Fruit fly (Drosophila melanogaster) whole organism, embryonic: ENCODE measurements around the gene hob.
A peak's percentile ranks its signal among the peaks of the same experiment; 100 is the strongest.

Source experiments
- Bgb ChIP-seq: fragments of 200-800 bp; sonication (Bioruptor generic); IDR thresholded peaks from 2 replicates; pipeline ENCODE4 v1.3.6; 2022; ENCODE audit warnings: missing biosample characterization, missing genetic modification characterization; ENCODE audit not compliant: partially characterized antibody
- Bteb2 ChIP-seq: fragments of 200-800 bp; sonication (Bioruptor generic); optimal IDR thresholded peaks from 2 replicates; lab custom pipeline; 2016; ENCODE audit warnings: missing biosample characterization, missing genetic modification characterization
- CG10565 ChIP-seq: fragments of 200-800 bp; sonication (Bioruptor generic); optimal IDR thresholded peaks from 3 replicates; lab custom pipeline; 2016; ENCODE audit warnings: missing biosample characterization, mild to moderate bottlenecking, missing genetic modification characterization
- CG10979 ChIP-seq: fragments of 200-800 bp; sonication (Bioruptor generic); optimal IDR thresholded peaks from 2 replicates; lab custom pipeline; 2018; ENCODE audit warnings: missing biosample characterization, mild to moderate bottlenecking, missing genetic modification characterization, moderate library complexity
- CG11695 ChIP-seq: fragments of 200-800 bp; sonication (Bioruptor generic); IDR thresholded peaks from 3 replicates; pipeline ENCODE4 v1.3.6; 2022; ENCODE audit warnings: missing biosample characterization, missing genetic modification characterization
- CG12071 ChIP-seq: fragments of 200-800 bp; sonication (Bioruptor generic); optimal IDR thresholded peaks from 3 replicates; lab custom pipeline; 2018; ENCODE audit warnings: missing biosample characterization, mild to moderate bottlenecking, missing genetic modification characterization
- CG13624 ChIP-seq: fragments of 200-800 bp; sonication (Bioruptor generic); optimal IDR thresholded peaks from 2 replicates; lab custom pipeline; 2016; ENCODE audit warnings: missing biosample characterization, missing genetic modification characterization
- CG14014 ChIP-seq: fragments of 200-800 bp; sonication (Bioruptor generic); IDR thresholded peaks from 2 replicates; pipeline ENCODE4 v1.3.6; 2022; ENCODE audit warnings: missing biosample characterization, missing genetic modification characterization
- CG14441 ChIP-seq: fragments of 200-800 bp; sonication (Bioruptor generic); IDR thresholded peaks from 2 replicates; pipeline ENCODE4 v1.3.6; 2022; ENCODE audit warnings: missing biosample characterization, missing genetic modification characterization
- CG15601 ChIP-seq: fragments of 200-800 bp; sonication (Bioruptor generic); optimal IDR thresholded peaks from 3 replicates; lab custom pipeline; 2019; ENCODE audit warnings: missing biosample characterization, mild to moderate bottlenecking, missing genetic modification characterization, moderate library complexity
- CG1832 ChIP-seq: fragments of 200-800 bp; sonication (Bioruptor generic); optimal IDR thresholded peaks from 2 replicates; lab custom pipeline; 2017; ENCODE audit warnings: missing biosample characterization, mild to moderate bottlenecking, missing genetic modification characterization, inconsistent platforms
- CG2678 ChIP-seq: fragments of 200-800 bp; sonication (Bioruptor generic); optimal IDR thresholded peaks from 3 replicates; lab custom pipeline; 2019; ENCODE audit warnings: missing biosample characterization, mild to moderate bottlenecking, missing genetic modification characterization, moderate library complexity
- CG30403 ChIP-seq: fragments of 200-800 bp; sonication (Bioruptor generic); optimal IDR thresholded peaks from 3 replicates; lab custom pipeline; 2016; ENCODE audit warnings: missing biosample characterization, missing genetic modification characterization
- CG31224 ChIP-seq: fragments of 200-800 bp; sonication (Bioruptor generic); IDR thresholded peaks from 2 replicates; pipeline ENCODE4 v1.3.6; 2022; ENCODE audit warnings: missing biosample characterization, missing genetic modification characterization
- CG31388 ChIP-seq: fragments of 200-800 bp; sonication (Bioruptor generic); optimal IDR thresholded peaks from 2 replicates; lab custom pipeline; 2016; ENCODE audit warnings: missing biosample characterization, missing genetic modification characterization
- CG5180 ChIP-seq: fragments of 200-800 bp; sonication (Bioruptor generic); optimal IDR thresholded peaks from 3 replicates; lab custom pipeline; 2017; ENCODE audit warnings: missing biosample characterization, missing genetic modification characterization, mild to moderate bottlenecking, moderate library complexity, missing genetic modification reagents
- CG6683 ChIP-seq: fragments of 200-800 bp; sonication (Bioruptor generic); optimal IDR thresholded peaks from 2 replicates; lab custom pipeline; 2017; ENCODE audit warnings: missing biosample characterization, mild to moderate bottlenecking, missing genetic modification characterization, missing genetic modification reagents
- CG7745 ChIP-seq: fragments of 200-800 bp; sonication (Bioruptor generic); optimal IDR thresholded peaks from 2 replicates; lab custom pipeline; 2018; ENCODE audit warnings: missing biosample characterization, mild to moderate bottlenecking, missing genetic modification characterization, moderate library complexity
- CG8089 ChIP-seq: fragments of 200-800 bp; sonication (Bioruptor generic); optimal IDR thresholded peaks from 3 replicates; lab custom pipeline; 2016; ENCODE audit warnings: missing biosample characterization, missing genetic modification characterization
- CG9797 ChIP-seq: fragments of 200-800 bp; sonication (Bioruptor generic); optimal IDR thresholded peaks from 3 replicates; lab custom pipeline; 2018; ENCODE audit warnings: missing biosample characterization, mild to moderate bottlenecking, missing genetic modification characterization
- CrebB ChIP-seq: fragments of 200-800 bp; sonication (Bioruptor generic); optimal IDR thresholded peaks from 3 replicates; lab custom pipeline; 2018; ENCODE audit warnings: missing biosample characterization, mild to moderate bottlenecking, missing genetic modification characterization
- Dip3 ChIP-seq: fragments of 200-800 bp; sonication (Bioruptor generic); optimal IDR thresholded peaks from 3 replicates; lab custom pipeline; 2016; ENCODE audit warnings: missing biosample characterization, missing genetic modification characterization
- Fer2 ChIP-seq: fragments of 200-800 bp; sonication (Bioruptor generic); optimal IDR thresholded peaks from 2 replicates; lab custom pipeline; 2018; ENCODE audit warnings: missing biosample characterization, mild to moderate bottlenecking, missing genetic modification characterization, moderate library complexity
- Fer3 ChIP-seq: fragments of 200-800 bp; sonication (Bioruptor generic); optimal IDR thresholded peaks from 2 replicates; lab custom pipeline; 2018; ENCODE audit warnings: missing biosample characterization, mild to moderate bottlenecking, missing genetic modification characterization, moderate library complexity
- Mad ChIP-seq: fragments of 200-800 bp; sonication (Bioruptor generic); optimal IDR thresholded peaks from 2 replicates; lab custom pipeline; 2016; ENCODE audit warnings: missing biosample characterization, missing genetic modification characterization
- Sox100B ChIP-seq: fragments of 200-800 bp; sonication (Bioruptor generic); optimal IDR thresholded peaks from 3 replicates; lab custom pipeline; 2018; ENCODE audit warnings: missing biosample characterization, mild to moderate bottlenecking, missing genetic modification characterization
- Usf ChIP-seq: fragments of 200-800 bp; sonication (Bioruptor generic); optimal IDR thresholded peaks from 2 replicates; lab custom pipeline; 2017; ENCODE audit warnings: missing genotype, missing biosample characterization, missing genetic modification characterization
- dmrt99B ChIP-seq: fragments of 200-800 bp; sonication (Bioruptor generic); optimal IDR thresholded peaks from 2 replicates; lab custom pipeline; 2018; ENCODE audit warnings: missing biosample characterization, mild to moderate bottlenecking, missing genetic modification characterization, moderate library complexity
- emc ChIP-seq: fragments of 200-800 bp; sonication (Bioruptor generic); optimal IDR thresholded peaks from 2 replicates; lab custom pipeline; 2016; ENCODE audit warnings: missing biosample characterization, missing genetic modification characterization
- gem ChIP-seq: fragments of 200-800 bp; sonication (Bioruptor generic); optimal IDR thresholded peaks from 2 replicates; lab custom pipeline; 2019; ENCODE audit warnings: missing biosample characterization, mild to moderate bottlenecking, missing genetic modification characterization, moderate library complexity
- hbn ChIP-seq: fragments of 200-800 bp; sonication (Bioruptor generic); IDR thresholded peaks from 2 replicates; pipeline ENCODE4 v1.3.6; 2022; ENCODE audit warnings: missing biosample characterization, missing genetic modification characterization; ENCODE audit not compliant: partially characterized antibody
- hkb ChIP-seq, 2 experiments: fragments of 200-800 bp in 1 of 2; fragments of >200 bp in 1 of 2; sonication (Bioruptor generic) in 1 of 2; IDR thresholded peaks in 1 of 2; optimal IDR thresholded peaks in 1 of 2; 2 replicates each; pipeline versions ENCODE4 v1.3.6 to Lab custom; 2017 to 2022; ENCODE audit warnings: missing biosample characterization in 1 of 2, missing genetic modification characterization in 1 of 2
- inv ChIP-seq: fragments of 200-800 bp; sonication (Bioruptor generic); IDR thresholded peaks from 2 replicates; pipeline ENCODE4 v1.3.6; 2022; ENCODE audit warnings: missing biosample characterization, missing genetic modification characterization; ENCODE audit not compliant: partially characterized antibody
- jigr1 ChIP-seq: fragments of 200-800 bp; sonication (Bioruptor generic); IDR thresholded peaks from 3 replicates; pipeline ENCODE4 v1.3.6; 2022; ENCODE audit warnings: missing biosample characterization, missing genetic modification characterization
- lbe ChIP-seq: fragments of 200-800 bp; sonication (Bioruptor generic); optimal IDR thresholded peaks from 2 replicates; lab custom pipeline; 2016; ENCODE audit warnings: missing biosample characterization, mild to moderate bottlenecking, missing genetic modification characterization
- mirr ChIP-seq: fragments of 200-800 bp; sonication (Bioruptor generic); optimal IDR thresholded peaks from 3 replicates; lab custom pipeline; 2018; ENCODE audit warnings: missing biosample characterization, mild to moderate bottlenecking, missing genetic modification characterization
- nmo ChIP-seq: fragments of 200-800 bp; sonication (Bioruptor generic); optimal IDR thresholded peaks from 2 replicates; lab custom pipeline; 2018; ENCODE audit warnings: missing biosample characterization, mild to moderate bottlenecking, missing genetic modification characterization, moderate library complexity
- ranshi ChIP-seq: fragments of 200-800 bp; sonication (Bioruptor generic); IDR thresholded peaks from 2 replicates; pipeline ENCODE4 v1.3.6; 2022; ENCODE audit warnings: missing biosample characterization, missing genetic modification characterization
- repo ChIP-seq: fragments of 200-800 bp; sonication (Bioruptor generic); optimal IDR thresholded peaks from 2 replicates; lab custom pipeline; 2016; ENCODE audit warnings: missing biosample characterization, missing genetic modification characterization
- run ChIP-seq: fragments of 200-800 bp; sonication (Bioruptor generic); optimal IDR thresholded peaks from 3 replicates; lab custom pipeline; 2018; ENCODE audit warnings: missing biosample characterization, mild to moderate bottlenecking, missing genetic modification characterization
- sd ChIP-seq: fragments of 200-800 bp; sonication (Bioruptor generic); optimal IDR thresholded peaks from 3 replicates; lab custom pipeline; 2018; ENCODE audit warnings: missing biosample characterization, mild to moderate bottlenecking, missing genetic modification characterization, moderate library complexity
- sima ChIP-seq: fragments of 200-800 bp; sonication (Bioruptor generic); optimal IDR thresholded peaks from 2 replicates; lab custom pipeline; 2016; ENCODE audit warnings: missing biosample characterization, missing genetic modification characterization
- stc ChIP-seq: fragments of 200-800 bp; sonication (Bioruptor generic); IDR thresholded peaks from 2 replicates; pipeline ENCODE4 v1.3.6; 2022; ENCODE audit warnings: missing biosample characterization, missing genetic modification characterization
- stwl ChIP-seq: fragments of 200-800 bp; sonication (Bioruptor generic); optimal IDR thresholded peaks from 3 replicates; lab custom pipeline; 2018; ENCODE audit warnings: missing biosample characterization, mild to moderate bottlenecking, missing genetic modification characterization, moderate library complexity
- tap ChIP-seq: fragments of 200-800 bp; optimal IDR thresholded peaks from 3 replicates; lab custom pipeline; 2019; ENCODE audit warnings: missing biosample characterization, mild to moderate bottlenecking, missing genetic modification characterization, moderate library complexity
- unpg ChIP-seq: fragments of 200-800 bp; sonication (Bioruptor generic); optimal IDR thresholded peaks from 3 replicates; lab custom pipeline; 2018; ENCODE audit warnings: missing biosample characterization, mild to moderate bottlenecking, missing genetic modification characterization, moderate library complexity
- vvl ChIP-seq: fragments of 200-800 bp; sonication (Bioruptor generic); IDR thresholded peaks from 2 replicates; pipeline ENCODE4 v1.3.6; 2022; ENCODE audit warnings: missing biosample characterization, missing genetic modification characterization
- z ChIP-seq: fragments of 200-800 bp; sonication (Bioruptor generic); IDR thresholded peaks from 3 replicates; pipeline ENCODE4 v1.3.6; 2022; ENCODE audit warnings: missing biosample characterization, missing genetic modification characterization

Gene hob

dm6 chr3L:3222643-3223389, 4.1 kb upstream of the hob start, which contains the start of the genes RpL28 and eIF1 (continued):
- TF ChIP-seq Bgb (GFP tag; lab: Robert Waterston, UW): peak; percentile 76
- TF ChIP-seq inv (GFP tag; lab: Robert Waterston, UW): peak; percentile 72
- peak; percentile 76 for TF ChIP-seq CG31224 (GFP tag; lab: Robert Waterston, UW)
- peak; percentile 83 for TF ChIP-seq CG2678 (tag; lab: Kevin White, UChicago)
- TF ChIP-seq Mad: peak; percentile 94
- TF ChIP-seq dmrt99B: no peak
- peak; percentile 86 for TF ChIP-seq Bteb2
- peak; percentile 90 for TF ChIP-seq Fer3 (tag; lab: Kevin White, UChicago)
- peak; percentile 92 for TF ChIP-seq CG12071 (GFP tag; lab: Kevin White, UChicago)
- TF ChIP-seq CG6683: peak; percentile 81
- TF ChIP-seq CrebB (tag; lab: Kevin White, UChicago): peak; percentile 90
- TF ChIP-seq CG10565 (GFP tag; lab: Kevin White, UChicago): peak; percentile 79
- no peak for TF ChIP-seq sd (tag; lab: Kevin White, UChicago)
- peak; percentile 60 for TF ChIP-seq stwl (tag; lab: Kevin White, UChicago)
- peak; percentile 90 for TF ChIP-seq Usf (GFP tag; lab: Kevin White, UChicago)
- TF ChIP-seq jigr1 (GFP tag; lab: Robert Waterston, UW): peak; percentile 60; the same call in 1 of the 3 replicates
- peak; percentile 90 for TF ChIP-seq nmo (GFP tag; lab: Kevin White, UChicago)
- TF ChIP-seq CG14014 (GFP tag; lab: Robert Waterston, UW): peak; percentile 73
- TF ChIP-seq CG9797: peak; percentile 71
- peak; percentile 94 for TF ChIP-seq mirr
- TF ChIP-seq CG1832 (GFP tag; lab: Kevin White, UChicago): no peak
- peak; percentile 78 for TF ChIP-seq unpg
- TF ChIP-seq CG31388: peak; percentile 68
- TF ChIP-seq hbn (GFP tag; lab: Robert Waterston, UW): peak; percentile 64
- peak; percentile 79 for TF ChIP-seq stc (GFP tag; lab: Robert Waterston, UW)
- TF ChIP-seq CG14441: peak; percentile 87
- peak; percentile 90 for TF ChIP-seq emc (GFP tag; lab: Kevin White, UChicago)
- TF ChIP-seq CG10979 (tag; lab: Kevin White, UChicago): peak; percentile 71
- TF ChIP-seq run (tag; lab: Kevin White, UChicago): peak; percentile 54
- TF ChIP-seq sima (GFP tag; lab: Kevin White, UChicago): peak; percentile 46
- peak; percentile 89 for TF ChIP-seq CG13624 (GFP tag; lab: Kevin White, UChicago)
- 0 out of 3 replicates have a peak, but pooled peaks have one; percentile 29 for TF ChIP-seq z (GFP tag; lab: Robert Waterston, UW)
- TF ChIP-seq hkb (optimal IDR thresholded peaks at IDR 0.05; lab: Kevin White, UChicago): no peak
- TF ChIP-seq hkb (GFP tag; IDR thresholded peaks at IDR 0.05; lab: Robert Waterston, UW): peak; percentile 80
- peak; percentile 63; the same call in 2 of the 3 replicates for TF ChIP-seq CG11695
- no peak for TF ChIP-seq gem
- peak; percentile 91 for TF ChIP-seq vvl (GFP tag; lab: Robert Waterston, UW)
- peak; percentile 93 for TF ChIP-seq CG8089
- peak; percentile 40 for TF ChIP-seq CG7745 (tag; lab: Kevin White, UChicago)
- TF ChIP-seq Dip3 (GFP tag; lab: Kevin White, UChicago): peak; percentile 91
- peak; percentile 81 for TF ChIP-seq CG5180 (GFP tag; lab: Kevin White, UChicago)
- TF ChIP-seq repo (GFP tag; lab: Kevin White, UChicago): peak; percentile 92
- peak; percentile 92 for TF ChIP-seq CG30403 (GFP tag; lab: Kevin White, UChicago)
- TF ChIP-seq Sox100B (GFP tag; lab: Kevin White, UChicago): peak; percentile 93
- peak; percentile 86 for TF ChIP-seq lbe (GFP tag; lab: Kevin White, UChicago)
- TF ChIP-seq Fer2 (tag; lab: Kevin White, UChicago): peak; percentile 82
- TF ChIP-seq ranshi (GFP tag; lab: Robert Waterston, UW): peak; percentile 87
- peak; percentile 84 for TF ChIP-seq CG15601 (tag; lab: Kevin White, UChicago)
- peak; percentile 33 for TF ChIP-seq tap
